Worm (Caenorhabditis elegans) whole organism, early embryonic: Measurements from ENCODE around the gene B0496.2.

Experiments used
- B0310.2 ChIP-seq: sonication (generic microtip); optimal IDR thresholded peaks from 2 replicates; lab custom pipeline; 2016; ENCODE audit warnings: mild to moderate bottlenecking, missing genetic modification characterization, missing compliant biosample characterization
- F13C5.2 ChIP-seq: sonication (generic microtip); optimal IDR thresholded peaks from 2 replicates; lab custom pipeline; 2017; ENCODE audit warnings: mild to moderate bottlenecking, missing genetic modification characterization, inconsistent platforms, missing compliant biosample characterization
- aly-1 ChIP-seq: sonication (generic microtip); optimal IDR thresholded peaks from 2 replicates; lab custom pipeline; 2016; ENCODE audit warnings: missing genetic modification characterization, missing compliant biosample characterization
- ama-1 ChIP-seq: fragments of 150-350 bp; optimal IDR thresholded peaks from 2 replicates; lab custom pipeline; 2014
- ceh-36 ChIP-seq: sonication (generic microtip); optimal IDR thresholded peaks from 2 replicates; lab custom pipeline; 2016; ENCODE audit warnings: missing genetic modification characterization, inconsistent platforms, missing compliant biosample characterization
- ets-7 ChIP-seq: sonication (generic microtip); optimal IDR thresholded peaks from 2 replicates; lab custom pipeline; 2016; ENCODE audit warnings: missing genotype, missing genetic modification characterization, missing compliant biosample characterization
- flt-1 ChIP-seq: fragments of 200-800 bp; sonication (Bioruptor generic); IDR thresholded peaks from 2 replicates; pipeline ENCODE4 v1.3.6; 2022; ENCODE audit warnings: missing genetic modification characterization, missing compliant biosample characterization
- hmbx-1 ChIP-seq: sonication (generic microtip); optimal IDR thresholded peaks from 2 replicates; lab custom pipeline; 2016; ENCODE audit warnings: mild to moderate bottlenecking, missing genetic modification characterization, missing compliant biosample characterization
- hmg-4 ChIP-seq: fragments of 200-800 bp; sonication (Bioruptor generic); optimal IDR thresholded peaks from 2 replicates; lab custom pipeline; 2018; ENCODE audit warnings: mild to moderate bottlenecking, missing genetic modification characterization, missing compliant biosample characterization
- hnd-1 ChIP-seq: sonication (generic microtip); optimal IDR thresholded peaks from 2 replicates; lab custom pipeline; 2016; ENCODE audit warnings: missing genetic modification characterization, missing compliant biosample characterization
- pes-1 ChIP-seq: fragments of 200-800 bp; sonication (Bioruptor generic); IDR thresholded peaks from 2 replicates; pipeline ENCODE4 v1.3.6; 2022; ENCODE audit warnings: missing genetic modification reagents, missing genetic modification characterization, missing compliant biosample characterization
- sea-1 ChIP-seq: fragments of 200-800 bp; sonication (Bioruptor generic); conservative IDR thresholded peaks from 2 replicates; pipeline ENCODE4 v1.3.6; 2022; ENCODE audit warnings: missing genetic modification characterization, missing compliant biosample characterization
- tbx-11 ChIP-seq: fragments of 200-800 bp; sonication (Bioruptor generic); IDR thresholded peaks from 2 replicates; pipeline ENCODE4 v1.3.6; 2022; ENCODE audit warnings: missing genetic modification characterization, missing compliant biosample characterization

DNA sequence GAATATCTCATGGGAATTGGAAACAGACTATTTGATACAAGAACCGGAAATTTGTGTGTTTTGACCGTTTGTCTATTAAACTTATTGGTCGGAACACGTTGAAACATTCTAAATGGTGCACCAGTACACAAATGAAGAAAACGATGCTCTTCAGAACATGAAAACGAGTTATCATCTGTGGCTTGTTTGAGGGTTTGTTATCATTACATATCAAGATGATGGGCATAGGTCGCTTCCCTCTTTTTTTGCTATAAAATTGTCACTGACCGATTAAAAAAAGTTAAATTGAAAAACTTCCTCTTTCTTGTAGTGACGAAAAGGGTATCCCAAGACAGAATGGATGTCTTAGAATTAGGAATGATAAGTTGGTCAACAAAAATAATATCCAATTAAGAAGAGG is 21.0 kb downstream of the B0496.2 start:
- TF ChIP-seq flt-1 (GFP tag; lab: Robert Waterston, UW), result no peak
- TF ChIP-seq ama-1 (lab: Kevin White, UChicago), result no peak
- TF ChIP-seq F13C5.2 (tag; lab: Kevin White, UChicago), result no peak
- no peak for TF ChIP-seq pes-1 (GFP tag; lab: Robert Waterston, UW)
- TF ChIP-seq hmg-4 (GFP tag; lab: Kevin White, UChicago), result no peak
- no peak for TF ChIP-seq B0310.2 (tag; lab: Kevin White, UChicago)
- no peak for TF ChIP-seq sea-1 (GFP tag; lab: Robert Waterston, UW)
- no peak for TF ChIP-seq hnd-1 (tag; lab: Kevin White, UChicago)
- TF ChIP-seq hmbx-1 (tag; lab: Kevin White, UChicago), result no peak
- TF ChIP-seq ets-7 (tag; lab: Kevin White, UChicago), result no peak
- no peak for TF ChIP-seq tbx-11
- TF ChIP-seq aly-1 (tag; lab: Kevin White, UChicago), result no peak
- no peak for TF ChIP-seq ceh-36
